Worm (Caenorhabditis elegans): ENCODE data around the gene srh-60.

The srh-60 gene

DNA sequence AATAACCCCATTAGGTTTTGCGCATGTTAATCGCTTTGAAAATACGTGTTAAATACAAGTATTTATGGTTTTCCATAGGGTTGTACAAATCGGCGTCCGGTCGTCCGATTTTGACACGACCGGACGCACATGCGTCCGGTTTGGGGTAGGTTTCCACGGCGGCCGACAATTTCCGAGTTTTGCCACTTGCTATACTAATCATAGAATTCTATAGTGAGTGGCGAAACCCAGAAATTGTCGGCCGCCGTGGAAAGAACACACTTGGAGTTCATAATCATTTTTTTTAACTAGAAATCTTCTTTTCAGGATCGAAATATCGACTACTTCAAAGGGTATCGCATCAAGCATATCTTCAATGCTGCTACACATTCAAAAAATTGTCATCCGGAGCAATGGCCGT lies 51.3 kb downstream of the srh-60 start:
- TF ChIP-seq elt-3 (tag; optimal IDR thresholded peaks at IDR 0.05) (no peak), lin-11 (tag; optimal IDR thresholded peaks at IDR 0.05) (no peak), gmeb-1 (tag; optimal IDR thresholded peaks at IDR 0.05) (no peak), alr-1 (tag; optimal IDR thresholded peaks at IDR 0.05) (no peak), elt-1 (tag; optimal IDR thresholded peaks at IDR 0.05) (no peak), nhr-77 (tag; optimal IDR thresholded peaks at IDR 0.05) (no peak), ztf-4 (tag; optimal IDR thresholded peaks at IDR 0.05) (no peak), skn-1 (tag; optimal IDR thresholded peaks at IDR 0.05) (no peak), ceh-16 (tag; optimal IDR thresholded peaks at IDR 0.05) (no peak), zag-1 (tag; optimal IDR thresholded peaks at IDR 0.05) (no peak), lsy-2 (tag; optimal IDR thresholded peaks at IDR 0.05) (no peak), mab-5 (tag; optimal IDR thresholded peaks at IDR 0.05) (no peak), F13H6.1 (tag; optimal IDR thresholded peaks at IDR 0.05) (no peak), dmd-4 (tag; optimal IDR thresholded peaks at IDR 0.05) (no peak), snpc-4 (tag; optimal IDR thresholded peaks at IDR 0.05) (no peak), C34F6.9 (tag; optimal IDR thresholded peaks at IDR 0.05) (no peak), peb-1 (tag; optimal IDR thresholded peaks at IDR 0.05) (no peak)
